Fruit fly (Drosophila melanogaster): Measurements from ENCODE around the gene sqd.

sqd gene

DNA sequence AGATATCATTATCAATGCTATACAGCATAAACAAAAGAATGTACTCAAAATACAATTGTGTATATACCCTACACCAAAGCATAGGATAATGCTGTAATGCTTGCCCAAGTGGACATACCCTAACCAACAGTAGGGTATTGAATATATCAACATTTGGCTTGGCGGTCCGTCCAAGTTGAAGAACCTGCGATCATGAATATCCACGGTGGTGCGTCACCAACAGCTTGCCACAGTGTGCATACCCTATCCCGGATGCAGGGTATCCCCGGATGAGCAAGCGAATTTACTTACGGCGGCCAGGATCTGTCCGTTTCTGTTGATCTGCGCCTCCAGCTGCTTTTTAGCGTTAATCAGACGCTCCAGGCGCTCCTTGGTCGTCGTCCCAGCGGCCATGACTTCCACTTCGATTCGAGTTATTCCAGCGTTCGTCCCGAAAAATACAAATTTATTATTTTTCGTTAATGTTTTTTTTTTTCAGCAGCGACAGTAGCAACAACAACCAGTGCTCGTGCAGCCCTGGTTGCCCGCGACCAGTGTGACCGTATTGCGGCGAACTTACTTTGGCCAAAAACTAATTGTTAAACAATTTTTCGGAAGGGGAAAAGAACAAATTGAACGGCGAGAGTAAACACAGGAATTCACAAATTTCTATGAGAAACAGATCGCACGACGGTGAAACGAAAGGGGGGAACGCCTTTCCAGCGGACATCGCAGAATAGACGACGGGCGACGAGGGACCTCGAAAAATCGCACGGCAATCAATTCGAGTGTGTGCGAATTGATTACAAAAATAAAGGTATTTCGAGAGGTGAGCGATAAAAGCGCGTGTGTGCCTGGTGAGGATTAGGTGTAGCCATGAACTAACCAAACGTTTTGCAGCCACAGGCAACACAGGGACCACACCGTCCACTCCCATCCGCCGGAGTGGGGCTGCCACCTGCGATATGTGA, 30.3 kb upstream of the sqd start, which contains the start of the genes Lkb1 and CG9588 (continued):
- TF ChIP-seq Neu2 (GFP tag; optimal IDR thresholded peaks at IDR 0.05; ENCODE audit: borderline replicate concordance) (no peak), cg (GFP tag; optimal IDR thresholded peaks at IDR 0.05) (no peak), fd102C (GFP tag; optimal IDR thresholded peaks at IDR 0.05) (no peak), nau (GFP tag; optimal IDR thresholded peaks at IDR 0.05) (no peak), CG12942 (GFP tag; optimal IDR thresholded peaks at IDR 0.05) (peak; percentile 57), CG32767 (GFP tag; IDR thresholded peaks at IDR 0.05) (peak; percentile 53; the same call in 1 of the 2 replicates), Dip2 (GFP tag; IDR thresholded peaks at IDR 0.05) (no peak), Max (GFP tag; optimal IDR thresholded peaks at IDR 0.05) (peak; percentile 3), nmo (GFP tag; optimal IDR thresholded peaks at IDR 0.05) (peak; percentile 43), D19B (GFP tag; optimal IDR thresholded peaks at IDR 0.05) (peak; percentile 55), ind (GFP tag; optimal IDR thresholded peaks at IDR 0.05) (peak; percentile 70), onecut (GFP tag; IDR thresholded peaks at IDR 0.05) (no peak), lbe (GFP tag; optimal IDR thresholded peaks at IDR 0.05) (no peak), schlank (tag; optimal IDR thresholded peaks at IDR 0.05) (no peak), Rfx (GFP tag; IDR thresholded peaks at IDR 0.05) (peak; percentile 85), hkb (optimal IDR thresholded peaks at IDR 0.05) (no peak), hkb (GFP tag; IDR thresholded peaks at IDR 0.05) (peak; percentile 78), CG6272 (GFP tag; IDR thresholded peaks at IDR 0.05) (peak; percentile 41; the same call in 1 of the 2 replicates), sd (tag; optimal IDR thresholded peaks at IDR 0.05) (no peak), usp (GFP tag; optimal IDR thresholded peaks at IDR 0.05) (no peak), CG1024 (GFP tag; IDR thresholded peaks at IDR 0.05) (peak; percentile 78), CG3726 (GFP tag; IDR thresholded peaks at IDR 0.05) (peak; percentile 64; the same call in 1 of the 3 replicates), tx (GFP tag; optimal IDR thresholded peaks at IDR 0.05) (peak; percentile 1), CG8359 (GFP tag; optimal IDR thresholded peaks at IDR 0.05; ENCODE audit: borderline replicate concordance) (no peak), CG14014 (GFP tag; IDR thresholded peaks at IDR 0.05) (peak; percentile 72), dm (GFP tag; optimal IDR thresholded peaks at IDR 0.05) (peak; percentile 13), Ptx1 (GFP tag; IDR thresholded peaks at IDR 0.05) (peak; percentile 83), CG6689 (GFP tag; IDR thresholded peaks at IDR 0.05) (peak; percentile 81), fd3F (GFP tag; optimal IDR thresholded peaks at IDR 0.05) (peak; percentile 36), zfh1 (GFP tag; IDR thresholded peaks at IDR 0.05) (peak; percentile 88), CG8388 (GFP tag; optimal IDR thresholded peaks at IDR 0.05) (peak; percentile 31), Awh (GFP tag; IDR thresholded peaks at IDR 0.05) (peak; percentile 85), wor (GFP tag; IDR thresholded peaks at IDR 0.05) (peak; percentile 41; the same call in 1 of the 2 replicates), Pdp1 (GFP tag; optimal IDR thresholded peaks at IDR 0.05) (peak; percentile 38 to 41), vvl (GFP tag; IDR thresholded peaks at IDR 0.05) (peak; percentile 87), kni (GFP tag; optimal IDR thresholded peaks at IDR 0.05) (no peak), toy (GFP tag; IDR thresholded peaks at IDR 0.05) (peak; percentile 52; the same call in 1 of the 2 replicates), CG10959 (GFP tag; IDR thresholded peaks at IDR 0.05) (peak; percentile 70), CG11456 (GFP tag; IDR thresholded peaks at IDR 0.05) (peak; percentile 90), Dad (GFP tag; optimal IDR thresholded peaks at IDR 0.05) (peak; percentile 8), stwl (tag; optimal IDR thresholded peaks at IDR 0.05) (peak; percentile 39), ssp (GFP tag; IDR thresholded peaks at IDR 0.05) (peak; percentile 67), CG6654 (GFP tag; optimal IDR thresholded peaks at IDR 0.05) (peak; percentile 25), zen (tag; optimal IDR thresholded peaks at IDR 0.05) (peak; percentile 5), crp (GFP tag; optimal IDR thresholded peaks at IDR 0.05) (no peak), fd96Cb (tag; optimal IDR thresholded peaks at IDR 0.05) (peak; percentile 61), CG6765 (GFP tag; optimal IDR thresholded peaks at IDR 0.05) (no peak), Antp (GFP tag; optimal IDR thresholded peaks at IDR 0.05) (peak; percentile 60), CG10147 (GFP tag; optimal IDR thresholded peaks at IDR 0.05) (no peak)
